Fruit fly (Drosophila melanogaster): Measurements from ENCODE around the gene Lk6.

Lk6 gene

dm6 chr3R:11741730-11742203 lies 22.5 kb downstream of the Lk6 start, which contains the start of the genes Blm and CG14722 (continued):
- TF ChIP-seq CG17829 (tag; optimal IDR thresholded peaks at IDR 0.05) = peak; percentile 25
- TF ChIP-seq sd (tag; optimal IDR thresholded peaks at IDR 0.05) = no peak
- no peak for TF ChIP-seq Gug (GFP tag; IDR thresholded peaks at IDR 0.05)
- no peak for TF ChIP-seq Spps (tag; optimal IDR thresholded peaks at IDR 0.05)
- TF ChIP-seq Usf (GFP tag; optimal IDR thresholded peaks at IDR 0.05) = no peak
- TF ChIP-seq lov (optimal IDR thresholded peaks at IDR 0.05) = no peak
- TF ChIP-seq lov (GFP tag; IDR thresholded peaks at IDR 0.05) = no peak
- no peak for TF ChIP-seq pb (GFP tag; optimal IDR thresholded peaks at IDR 0.05)
- TF ChIP-seq hbn (GFP tag; IDR thresholded peaks at IDR 0.05; ENCODE audit: partially characterized antibody) = no peak; the same call in 1 of the 2 replicates
- TF ChIP-seq CG30020 (tag; optimal IDR thresholded peaks at IDR 0.05) = peak; percentile 45
- TF ChIP-seq grn (GFP tag; optimal IDR thresholded peaks at IDR 0.05) = no peak
- no peak for TF ChIP-seq dysf (GFP tag; IDR thresholded peaks at IDR 0.05)
- no peak for TF ChIP-seq abd-A (tag; optimal IDR thresholded peaks at IDR 0.05)
- no peak for TF ChIP-seq CG8765 (GFP tag; IDR thresholded peaks at IDR 0.05)
- TF ChIP-seq CG10654 (GFP tag; optimal IDR thresholded peaks at IDR 0.05) = no peak
- TF ChIP-seq CG18476 (GFP tag; optimal IDR thresholded peaks at IDR 0.05) = no peak
- no peak for TF ChIP-seq CG2199 (GFP tag; IDR thresholded peaks at IDR 0.05)
- no peak for TF ChIP-seq tx (GFP tag; optimal IDR thresholded peaks at IDR 0.05)
- TF ChIP-seq sim (GFP tag; IDR thresholded peaks at IDR 0.05) = no peak
- no peak for TF ChIP-seq Mad (GFP tag; optimal IDR thresholded peaks at IDR 0.05)
- TF ChIP-seq CkIIα-i1 (GFP tag; IDR thresholded peaks at IDR 0.05) = no peak
- no peak for TF ChIP-seq sens-2 (GFP tag; IDR thresholded peaks at IDR 0.05)
- TF ChIP-seq phol (tag; optimal IDR thresholded peaks at IDR 0.05) = peak; percentile 55
- no peak for TF ChIP-seq CG31224 (GFP tag; IDR thresholded peaks at IDR 0.05)
- no peak for TF ChIP-seq sisA (GFP tag; IDR thresholded peaks at IDR 0.05)
- no peak for TF ChIP-seq NfI (GFP tag; optimal IDR thresholded peaks at IDR 0.05)
- no peak for TF ChIP-seq Ptx1 (GFP tag; IDR thresholded peaks at IDR 0.05)
- TF ChIP-seq ewg (GFP tag; optimal IDR thresholded peaks at IDR 0.05) = no peak
- no peak for TF ChIP-seq dpn (GFP tag; optimal IDR thresholded peaks at IDR 0.05)
- TF ChIP-seq slbo (GFP tag; IDR thresholded peaks at IDR 0.05) = no peak
- no peak for TF ChIP-seq Fer2 (tag; optimal IDR thresholded peaks at IDR 0.05)
- no peak for TF ChIP-seq CG10959 (GFP tag; IDR thresholded peaks at IDR 0.05)
- no peak for TF ChIP-seq fru (optimal IDR thresholded peaks at IDR 0.05)
- TF ChIP-seq PHDP (tag; optimal IDR thresholded peaks at IDR 0.05) = no peak
- TF ChIP-seq CG4820 (GFP tag; optimal IDR thresholded peaks at IDR 0.05) = no peak
- no peak for TF ChIP-seq CG15073 (GFP tag; optimal IDR thresholded peaks at IDR 0.05)
- TF ChIP-seq org-1 (GFP tag; optimal IDR thresholded peaks at IDR 0.05) = no peak
- no peak for TF ChIP-seq CG11093 (GFP tag; IDR thresholded peaks at IDR 0.05)
- TF ChIP-seq CG4360 (GFP tag; IDR thresholded peaks at IDR 0.05) = no peak
- no peak for TF ChIP-seq danr (GFP tag; IDR thresholded peaks at IDR 0.05)
- no peak for TF ChIP-seq pnt (GFP tag; optimal IDR thresholded peaks at IDR 0.05)
- TF ChIP-seq nmo (GFP tag; optimal IDR thresholded peaks at IDR 0.05) = peak; percentile 46
- TF ChIP-seq tio (GFP tag; optimal IDR thresholded peaks at IDR 0.05) = no peak
- TF ChIP-seq NFAT (GFP tag; IDR thresholded peaks at IDR 0.05) = no peak
- TF ChIP-seq BtbVII (GFP tag; optimal IDR thresholded peaks at IDR 0.05) = no peak
- no peak for TF ChIP-seq fd102C (GFP tag; optimal IDR thresholded peaks at IDR 0.05)
- no peak for TF ChIP-seq shn (GFP tag; optimal IDR thresholded peaks at IDR 0.05)
- no peak for TF ChIP-seq az2 (GFP tag; optimal IDR thresholded peaks at IDR 0.05)
- TF ChIP-seq ranshi (GFP tag; IDR thresholded peaks at IDR 0.05) = no peak
- no peak for TF ChIP-seq D19B (GFP tag; optimal IDR thresholded peaks at IDR 0.05)
- TF ChIP-seq seq (GFP tag; IDR thresholded peaks at IDR 0.05) = no peak
- TF ChIP-seq CG4404 (GFP tag; IDR thresholded peaks at IDR 0.05) = no peak
- no peak for TF ChIP-seq CG3163 (GFP tag; optimal IDR thresholded peaks at IDR 0.05)
- TF ChIP-seq ken (GFP tag; IDR thresholded peaks at IDR 0.05) = no peak
